Worm (Caenorhabditis elegans): ENCODE results near the gene K08E7.6.

The K08E7.6 gene

DNA sequence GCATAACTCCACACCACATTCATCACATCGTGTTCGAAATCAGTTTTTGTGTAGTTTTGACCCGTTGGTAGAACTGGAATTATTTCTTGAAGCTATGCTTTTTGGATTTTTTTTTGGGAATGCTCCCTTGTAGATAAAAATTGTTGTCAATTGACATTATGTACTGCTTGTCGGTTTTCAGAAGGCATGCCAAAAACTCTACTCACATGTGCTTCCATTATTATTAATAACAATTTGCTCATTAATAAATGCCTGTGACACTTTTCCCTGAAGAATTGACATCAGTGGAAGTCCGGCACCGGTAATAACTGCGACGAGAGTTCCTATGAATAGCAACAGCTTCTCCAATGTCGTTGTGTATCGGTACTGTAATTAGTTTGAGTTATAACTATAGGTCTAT lies 16.0 kb upstream of the K08E7.6 start:
- TF ChIP-seq tbx-8 (GFP tag; optimal IDR thresholded peaks at IDR 0.05) = no peak
- TF ChIP-seq zip-8 (tag; optimal IDR thresholded peaks at IDR 0.05) = no peak
- no peak for TF ChIP-seq M03D4.4 (tag; optimal IDR thresholded peaks at IDR 0.05)
- TF ChIP-seq nhr-12 (tag; optimal IDR thresholded peaks at IDR 0.05) = no peak
- TF ChIP-seq sem-2 (GFP tag; optimal IDR thresholded peaks at IDR 0.05) = no peak
- TF ChIP-seq pha-4 (tag; optimal IDR thresholded peaks at IDR 0.05) = no peak

DNA sequence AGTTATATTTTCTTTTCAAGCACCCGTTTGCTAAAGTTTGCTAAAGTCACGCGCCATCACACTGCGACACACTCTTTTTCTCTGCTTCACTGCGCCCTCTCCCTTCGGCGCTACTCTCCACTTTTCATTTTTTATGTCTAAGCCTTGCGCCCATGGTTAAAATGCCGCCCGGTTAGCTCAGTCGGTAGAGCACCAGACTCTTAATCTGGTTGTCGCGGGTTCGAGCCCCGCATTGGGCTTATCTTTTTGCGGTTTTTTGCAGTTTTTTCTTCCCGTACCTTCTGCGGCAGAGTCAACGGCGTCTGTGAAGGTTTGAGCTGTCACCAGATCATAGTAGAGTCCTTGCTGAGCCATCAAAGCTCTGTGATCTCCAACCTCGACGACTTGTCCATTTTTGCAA lies 13.6 kb upstream of the K08E7.6 start:
- TF ChIP-seq sptf-1 (tag; optimal IDR thresholded peaks at IDR 0.05) (peak; percentile 84), flh-1 (GFP tag; optimal IDR thresholded peaks at IDR 0.05) (peak; percentile 55), nhr-28 (tag; optimal IDR thresholded peaks at IDR 0.05) (no peak), M03D4.4 (tag; optimal IDR thresholded peaks at IDR 0.05) (peak; percentile 62), ces-1 (GFP tag; optimal IDR thresholded peaks at IDR 0.05) (no peak), bed-3 (GFP tag; optimal IDR thresholded peaks at IDR 0.05) (peak; percentile 53), mls-2 (tag; optimal IDR thresholded peaks at IDR 0.05) (peak; percentile 80), nhr-237 (tag; optimal IDR thresholded peaks at IDR 0.05) (peak; percentile 18), unc-62 (GFP tag; optimal IDR thresholded peaks at IDR 0.05) (no peak), pha-4 (tag; optimal IDR thresholded peaks at IDR 0.05) (peak; percentile 12), unc-120 (tag; optimal IDR thresholded peaks at IDR 0.05; ENCODE audit: poor library complexity, severe bottlenecking) (peak; percentile 86), ceh-39 (tag; optimal IDR thresholded peaks at IDR 0.05) (no peak), tbx-8 (GFP tag; optimal IDR thresholded peaks at IDR 0.05) (no peak), lin-32 (GFP tag; optimal IDR thresholded peaks at IDR 0.05) (peak; percentile 65), hlh-1 (tag; optimal IDR thresholded peaks at IDR 0.05) (peak; percentile 32), ceh-43 (GFP tag; optimal IDR thresholded peaks at IDR 0.05) (peak; percentile 48), ceh-83 (GFP tag; optimal IDR thresholded peaks at IDR 0.05) (peak; percentile 86), drap-1 (GFP tag; optimal IDR thresholded peaks at IDR 0.05) (peak; percentile 82), elt-1 (tag; optimal IDR thresholded peaks at IDR 0.05; ENCODE audit: borderline replicate concordance, insufficient read depth) (no peak), sem-2 (GFP tag; optimal IDR thresholded peaks at IDR 0.05) (peak; percentile 30), mep-1 (tag; optimal IDR thresholded peaks at IDR 0.05) (peak; percentile 41), ham-2 (GFP tag; optimal IDR thresholded peaks at IDR 0.05) (peak; percentile 77), blmp-1 (tag; optimal IDR thresholded peaks at IDR 0.05) (no peak), ztf-11 (tag; optimal IDR thresholded peaks at IDR 0.05) (no peak)

DNA sequence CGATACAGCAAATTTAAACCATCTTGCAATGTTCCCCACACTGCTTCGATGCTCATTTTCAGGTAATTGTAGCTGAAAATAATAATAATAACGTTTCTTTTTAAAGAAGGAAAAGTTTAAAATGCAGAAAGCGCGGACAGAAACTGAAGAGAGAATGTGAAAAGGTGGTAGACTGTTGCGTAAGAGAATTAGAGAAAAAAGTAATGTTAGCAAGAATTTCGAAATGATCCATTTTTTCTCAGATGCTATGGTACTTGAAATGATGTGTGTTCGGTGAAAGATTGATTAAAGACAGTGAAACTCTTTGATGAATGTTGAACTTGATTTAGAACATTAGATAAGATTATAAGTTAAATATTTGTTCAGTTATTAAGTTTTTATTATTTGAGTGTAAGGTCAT lies 9.4 kb upstream of the K08E7.6 start, which contains the start of gene cul-6:
TSS of gene cul-6 (minus strand) at position 79 of the 400 bp plus-strand sequence.
- TF ChIP-seq tbx-8 (GFP tag; optimal IDR thresholded peaks at IDR 0.05) (no peak), mep-1 (tag; optimal IDR thresholded peaks at IDR 0.05) (no peak)

DNA sequence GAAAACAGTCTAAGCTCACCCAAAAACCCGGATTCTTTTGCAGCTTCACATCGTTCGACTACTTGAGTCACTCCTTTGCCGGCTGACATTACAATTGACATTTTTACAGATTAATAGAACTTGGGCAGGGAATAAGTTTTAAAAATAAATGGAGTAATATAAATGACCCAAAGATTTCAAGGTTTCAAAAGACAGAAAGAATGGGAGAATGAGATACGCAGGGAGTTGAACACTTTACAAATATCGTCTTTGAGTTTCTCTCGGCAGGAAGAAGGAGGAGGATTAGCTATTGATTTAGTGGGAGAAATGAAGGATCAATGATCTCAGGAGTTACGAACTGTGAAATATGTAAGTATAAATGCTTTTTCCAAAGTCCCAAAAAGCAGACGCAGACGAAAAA lies 5.0 kb upstream of the K08E7.6 start, which contains the start of gene K08E7.8:
TSS of gene K08E7.8 (minus strand) at position 101 of the 400 bp plus-strand sequence.
- TF ChIP-seq zip-8 (tag; optimal IDR thresholded peaks at IDR 0.05) = no peak
- TF ChIP-seq nhr-28 (tag; optimal IDR thresholded peaks at IDR 0.05) = no peak
- TF ChIP-seq blmp-1 (tag; optimal IDR thresholded peaks at IDR 0.05) = no peak
- no peak for TF ChIP-seq sptf-1 (tag; optimal IDR thresholded peaks at IDR 0.05)
- TF ChIP-seq ceh-43 (GFP tag; optimal IDR thresholded peaks at IDR 0.05) = no peak
- no peak for TF ChIP-seq drap-1 (GFP tag; optimal IDR thresholded peaks at IDR 0.05)
- no peak for TF ChIP-seq snpc-4 (tag; optimal IDR thresholded peaks at IDR 0.05)
- TF ChIP-seq lin-13 (tag; optimal IDR thresholded peaks at IDR 0.05) = no peak
- TF ChIP-seq M03D4.4 (tag; optimal IDR thresholded peaks at IDR 0.05) = no peak
- no peak for TF ChIP-seq ces-1 (GFP tag; optimal IDR thresholded peaks at IDR 0.05)

DNA sequence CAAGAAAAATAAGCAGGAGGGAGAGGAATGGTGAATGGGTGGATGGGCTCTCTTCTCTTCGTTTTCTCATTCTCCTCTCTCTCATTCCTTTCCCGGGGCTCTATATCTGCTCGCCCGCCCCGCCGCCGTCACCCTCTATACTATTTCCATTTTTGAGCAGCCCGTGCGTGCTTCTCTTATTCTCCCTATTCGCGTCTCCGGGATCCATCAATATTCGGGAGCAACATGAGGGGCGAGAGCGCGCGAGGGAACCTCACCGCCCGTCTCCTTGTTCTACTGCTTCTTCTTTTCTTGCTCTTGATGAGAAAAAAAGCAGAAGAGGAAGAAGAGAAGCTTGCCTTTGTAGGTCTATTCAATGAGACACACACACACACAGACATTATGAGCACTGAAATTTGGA lies 3.2 kb upstream of the K08E7.6 start:
- TF ChIP-seq mab-5 (tag; optimal IDR thresholded peaks at IDR 0.05) (no peak), M03D4.4 (tag; optimal IDR thresholded peaks at IDR 0.05) (no peak), sptf-1 (tag; optimal IDR thresholded peaks at IDR 0.05) (peak; percentile 6), ces-1 (GFP tag; optimal IDR thresholded peaks at IDR 0.05) (peak; percentile 54)

DNA sequence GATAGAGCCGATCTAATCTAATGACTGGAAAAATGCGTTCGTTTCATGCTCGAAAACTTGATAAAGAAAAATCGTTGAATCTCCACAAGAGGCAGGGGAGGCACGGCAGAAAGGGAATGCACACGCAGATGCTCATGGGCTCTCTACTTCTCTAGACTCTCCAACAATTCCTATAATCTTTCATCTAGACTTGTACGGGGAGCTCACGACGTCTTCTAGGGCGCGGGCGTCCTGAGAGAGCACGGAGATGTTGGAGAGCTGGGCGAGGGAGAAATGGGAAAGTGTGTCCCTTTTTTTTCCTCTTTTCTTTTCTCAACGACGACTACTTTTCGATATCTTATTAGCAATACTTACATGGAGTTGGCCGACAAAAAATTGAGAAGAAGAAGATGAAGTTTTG lies 2.2 kb upstream of the K08E7.6 start:
- TF ChIP-seq elt-1 (tag; optimal IDR thresholded peaks at IDR 0.05; ENCODE audit: borderline replicate concordance, insufficient read depth) (no peak), ces-1 (GFP tag; optimal IDR thresholded peaks at IDR 0.05) (peak; percentile 46)

Measured in whole organism, mixed stage, embryonic.